Worm (Caenorhabditis elegans) whole organism, early embryonic: ENCODE data around the gene unc-1.

ENCODE experiments used
- B0310.2 ChIP-seq: sonication (generic microtip); optimal IDR thresholded peaks from 2 replicates; lab custom pipeline; 2016; ENCODE audit warnings: mild to moderate bottlenecking, missing genetic modification characterization, missing compliant biosample characterization
- ama-1 ChIP-seq: fragments of 150-350 bp; optimal IDR thresholded peaks from 2 replicates; lab custom pipeline; 2014
- flt-1 ChIP-seq: fragments of 200-800 bp; sonication (Bioruptor generic); IDR thresholded peaks from 2 replicates; pipeline ENCODE4 v1.3.6; 2022; ENCODE audit warnings: missing genetic modification characterization, missing compliant biosample characterization
- pes-1 ChIP-seq: fragments of 200-800 bp; sonication (Bioruptor generic); IDR thresholded peaks from 2 replicates; pipeline ENCODE4 v1.3.6; 2022; ENCODE audit warnings: missing genetic modification reagents, missing genetic modification characterization, missing compliant biosample characterization

ce11 chrX:1025010-1025409 is 37.2 kb downstream of the unc-1 start, which contains the start of gene F55A4.3:
- TF ChIP-seq pes-1: no peak
- TF ChIP-seq B0310.2 (tag; lab: Kevin White, UChicago): no peak
- no peak for TF ChIP-seq ama-1 (lab: Kevin White, UChicago)
- no peak for TF ChIP-seq flt-1 (GFP tag; lab: Robert Waterston, UW)
